Worm (Caenorhabditis elegans) whole organism, L4 larva: ENCODE measurements around the gene R31.2.

ENCODE experiments used
- F37D6.2 ChIP-seq: sonication (generic microtip); optimal IDR thresholded peaks from 2 replicates; lab custom pipeline; 2016; ENCODE audit warnings: mild to moderate bottlenecking, missing genetic modification characterization, missing compliant biosample characterization
- R02D3.7 ChIP-seq: fragments of 150-350 bp; sonication (generic microtip); optimal IDR thresholded peaks from 3 replicates; lab custom pipeline; 2014; ENCODE audit warnings: missing biosample characterization, missing genetic modification characterization
- T20F7.1 ChIP-seq: fragments of 200-800 bp; sonication (Bioruptor generic); optimal IDR thresholded peaks from 2 replicates; lab custom pipeline; 2018; ENCODE audit warnings: mild to moderate bottlenecking, missing genetic modification characterization, missing compliant biosample characterization
- Y48G9A.11 ChIP-seq: fragments of 200-800 bp; sonication (Bioruptor generic); IDR thresholded peaks from 2 replicates; pipeline ENCODE4 v1.3.6; 2022; ENCODE audit warnings: missing genetic modification reagents, missing genetic modification characterization, missing compliant biosample characterization
- Y5F2A.4 ChIP-seq: fragments of 200-800 bp; sonication (Bioruptor generic); optimal IDR thresholded peaks from 2 replicates; lab custom pipeline; 2018; ENCODE audit warnings: mild to moderate bottlenecking, missing genetic modification characterization, missing compliant biosample characterization
- Y75B8A.6 ChIP-seq: fragments of 200-800 bp; sonication (Bioruptor generic); IDR thresholded peaks from 2 replicates; pipeline ENCODE4 v1.3.6; 2022; ENCODE audit warnings: missing genetic modification reagents, missing genetic modification characterization, missing compliant biosample characterization
- aha-1 ChIP-seq: fragments of 150-350 bp; peaks from one replicate; lab custom pipeline; 2014; ENCODE audit warnings: missing biosample characterization, missing genetic modification characterization
- ceh-82 ChIP-seq: sonication (generic microtip); optimal IDR thresholded peaks from 2 replicates; lab custom pipeline; 2017; ENCODE audit warnings: missing biosample characterization, missing genetic modification characterization
- cey-2 ChIP-seq: sonication (generic microtip); optimal IDR thresholded peaks from 3 replicates; lab custom pipeline; 2017; ENCODE audit warnings: missing genetic modification characterization, mild to moderate bottlenecking, missing compliant biosample characterization, antibody characterized with exemption, borderline replicate concordance; ENCODE audit not compliant: insufficient read depth
- daf-16 ChIP-seq, 3 experiments: sonication (generic microtip); optimal IDR thresholded peaks; 2 replicates each; lab custom pipeline; 2016 to 2017; ENCODE audit warnings: missing genetic modification characterization in 3 of 3, missing genetic modification reagents in 3 of 3, mild to moderate bottlenecking in 2 of 3, missing compliant biosample characterization in 2 of 3, missing biosample characterization in 1 of 3, moderate library complexity in 1 of 3
- dmd-6 ChIP-seq: fragments of 200-800 bp; sonication (Bioruptor generic); IDR thresholded peaks from 2 replicates; pipeline ENCODE4 v1.3.6; 2022; ENCODE audit warnings: missing genetic modification reagents, missing genetic modification characterization, missing compliant biosample characterization
- dpl-1 ChIP-seq: fragments of 150-350 bp; optimal IDR thresholded peaks from 2 replicates; lab custom pipeline; 2014; ENCODE audit warnings: missing biosample characterization, missing genetic modification reagents, missing genetic modification characterization
- dve-1 ChIP-seq: sonication (generic microtip); optimal IDR thresholded peaks from 2 replicates; lab custom pipeline; 2017; ENCODE audit warnings: antibody characterized with exemption, mild to moderate bottlenecking, missing genetic modification characterization, missing compliant biosample characterization; ENCODE audit not compliant: insufficient read depth
- fos-1 ChIP-seq: fragments of 150-350 bp; optimal IDR thresholded peaks from 2 replicates; lab custom pipeline; 2014; ENCODE audit warnings: missing biosample characterization, missing genetic modification characterization
- gei-8 ChIP-seq: fragments of 200-800 bp; sonication (Bioruptor generic); optimal IDR thresholded peaks from 2 replicates; lab custom pipeline; 2018; ENCODE audit warnings: mild to moderate bottlenecking, missing genetic modification characterization, missing compliant biosample characterization
- hif-1 ChIP-seq, 2 experiments: sonication (generic microtip); optimal IDR thresholded peaks; 2 replicates each; lab custom pipeline; 2016 to 2017; ENCODE audit warnings: missing compliant biosample characterization in 2 of 2, missing genetic modification characterization in 2 of 2, missing genetic modification reagents in 2 of 2, missing genotype in 2 of 2, mild to moderate bottlenecking in 1 of 2
- hlh-11 ChIP-seq: fragments of 200-800 bp; sonication (Bioruptor generic); optimal IDR thresholded peaks from 2 replicates; lab custom pipeline; 2018; ENCODE audit warnings: mild to moderate bottlenecking, missing genetic modification characterization, missing compliant biosample characterization
- hmg-1.1 ChIP-seq: fragments of 200-800 bp; sonication (Bioruptor generic); IDR thresholded peaks from 2 replicates; pipeline ENCODE4 v1.3.6; 2022; ENCODE audit warnings: missing genetic modification reagents, missing genetic modification characterization, missing compliant biosample characterization
- lin-1 ChIP-seq: fragments of 200-800 bp; sonication (Bioruptor generic); IDR thresholded peaks from 2 replicates; pipeline ENCODE4 v1.3.6; 2022; ENCODE audit warnings: missing genetic modification reagents, missing genetic modification characterization, missing compliant biosample characterization
- lin-13 ChIP-seq: fragments of 150-350 bp; optimal IDR thresholded peaks from 2 replicates; lab custom pipeline; 2014; ENCODE audit warnings: missing biosample characterization, missing genetic modification reagents, missing genetic modification characterization
- lir-3 ChIP-seq: sonication (generic microtip); optimal IDR thresholded peaks from 2 replicates; lab custom pipeline; 2016; ENCODE audit warnings: mild to moderate bottlenecking, missing genetic modification characterization, missing compliant biosample characterization
- madf-5 ChIP-seq, 2 experiments: fragments of 200-800 bp; sonication (Bioruptor generic); IDR thresholded peaks; 2 replicates each; pipeline ENCODE4 v1.3.6; 2022; ENCODE audit warnings: missing compliant biosample characterization in 2 of 2, missing genetic modification characterization in 2 of 2
- mxl-2 ChIP-seq: fragments of 200-800 bp; sonication (Bioruptor generic); conservative IDR thresholded peaks from 2 replicates; pipeline ENCODE4 v1.3.6; 2022; ENCODE audit warnings: missing genetic modification reagents, missing genetic modification characterization, missing compliant biosample characterization
- mxl-3 ChIP-seq: fragments of 200-800 bp; sonication (Bioruptor generic); optimal IDR thresholded peaks from 2 replicates; lab custom pipeline; 2018; ENCODE audit warnings: mild to moderate bottlenecking, missing genetic modification characterization, missing compliant biosample characterization
- nhr-237 ChIP-seq: sonication (generic microtip); optimal IDR thresholded peaks from 2 replicates; lab custom pipeline; 2017; ENCODE audit warnings: missing biosample characterization, missing genetic modification characterization
- nhr-28 ChIP-seq: fragments of 150-350 bp; optimal IDR thresholded peaks from 2 replicates; lab custom pipeline; 2014; ENCODE audit warnings: missing biosample characterization, missing genetic modification characterization
- nhr-48 ChIP-seq: sonication (generic microtip); optimal IDR thresholded peaks from 2 replicates; lab custom pipeline; 2016; ENCODE audit warnings: mild to moderate bottlenecking, missing genetic modification characterization, missing compliant biosample characterization
- nhr-76 ChIP-seq: fragments of 150-350 bp; optimal IDR thresholded peaks from 2 replicates; lab custom pipeline; 2014; ENCODE audit warnings: missing biosample characterization, missing genetic modification characterization
- nhr-77 ChIP-seq: fragments of 150-350 bp; optimal IDR thresholded peaks from 2 replicates; lab custom pipeline; 2014; ENCODE audit warnings: missing biosample characterization, missing genetic modification characterization
- php-3 ChIP-seq: fragments of 200-800 bp; sonication (Bioruptor generic); IDR thresholded peaks from 2 replicates; pipeline ENCODE4 v1.3.6; 2022; ENCODE audit warnings: missing genetic modification reagents, missing genetic modification characterization, missing compliant biosample characterization
- pqm-1 ChIP-seq: sonication (generic microtip); optimal IDR thresholded peaks from 2 replicates; lab custom pipeline; 2017; ENCODE audit warnings: missing biosample characterization, missing genetic modification characterization
- tag-97 ChIP-seq: fragments of 200-800 bp; sonication (Bioruptor generic); IDR thresholded peaks from 2 replicates; pipeline ENCODE4 v1.3.6; 2022; ENCODE audit warnings: missing genetic modification characterization, missing compliant biosample characterization
- tra-1 ChIP-seq: fragments of 200-800 bp; sonication (Bioruptor generic); IDR thresholded peaks from 2 replicates; pipeline ENCODE4 v1.3.6; 2022; ENCODE audit warnings: missing genetic modification reagents, missing genetic modification characterization, missing compliant biosample characterization
- unc-62 ChIP-seq, 3 experiments: fragments of 150-350 bp in 1 of 3; sonication (generic microtip); optimal IDR thresholded peaks in 2 of 3; peaks in 1 of 3; 1 replicate in 1 of 3; 2 replicates in 2 of 3; lab custom pipeline; 2014 to 2017; ENCODE audit warnings: missing biosample characterization in 3 of 3, missing genetic modification characterization in 3 of 3, missing genetic modification reagents in 3 of 3, missing genotype in 1 of 3
- zfp-2 ChIP-seq: sonication (generic microtip); optimal IDR thresholded peaks from 2 replicates; lab custom pipeline; 2016; ENCODE audit warnings: mild to moderate bottlenecking, missing genetic modification characterization, missing compliant biosample characterization
- zfp-3 ChIP-seq: fragments of 200-800 bp; sonication (Bioruptor generic); conservative IDR thresholded peaks from 2 replicates; pipeline ENCODE4 v1.3.6; 2022; ENCODE audit warnings: missing genetic modification reagents, missing genetic modification characterization, missing compliant biosample characterization
- zip-11 ChIP-seq: fragments of 200-800 bp; sonication (Bioruptor generic); IDR thresholded peaks from 2 replicates; pipeline ENCODE4 v1.3.6; 2022; ENCODE audit warnings: missing genetic modification characterization, missing compliant biosample characterization
- zip-2 ChIP-seq: fragments of 150-350 bp; optimal IDR thresholded peaks from 2 replicates; lab custom pipeline; 2014; ENCODE audit warnings: missing biosample characterization, missing genetic modification characterization

R31.2 gene

DNA sequence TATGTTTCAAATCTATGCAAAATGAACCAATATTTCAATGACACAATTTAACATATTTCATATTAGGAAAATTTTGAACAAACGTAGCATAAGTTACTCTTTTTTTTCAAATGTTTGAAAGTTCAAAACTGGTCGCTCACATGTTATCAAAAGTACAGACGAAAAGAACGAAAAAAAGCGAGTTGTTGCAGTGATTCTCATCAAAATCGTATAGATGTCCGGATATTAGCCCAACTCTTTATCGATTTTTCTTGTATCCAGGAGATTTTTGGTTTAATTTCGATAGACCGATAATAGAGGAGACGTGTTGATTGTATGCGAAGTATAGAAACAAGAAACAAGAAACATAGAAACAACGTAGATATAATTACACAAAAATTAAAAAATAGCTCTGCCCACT, 23.0 kb downstream of the R31.2 start:
- TF ChIP-seq Y48G9A.11 (GFP tag; lab: Robert Waterston, UW), result no peak
- no peak for TF ChIP-seq nhr-48 (tag; lab: Kevin White, UChicago)
- no peak for TF ChIP-seq gei-8 (GFP tag; lab: Kevin White, UChicago)
- peak in 1 of 2 experiments; percentile 74 for TF ChIP-seq unc-62 (GFP tag; optimal IDR thresholded peaks at IDR 0.05 in 1 of 2; lab: Kevin White, UChicago)
- no peak for TF ChIP-seq unc-62 (tag; optimal IDR thresholded peaks at IDR 0.05; lab: Kevin White, UChicago)
- TF ChIP-seq, all 104 proteins: peak for 1

DNA sequence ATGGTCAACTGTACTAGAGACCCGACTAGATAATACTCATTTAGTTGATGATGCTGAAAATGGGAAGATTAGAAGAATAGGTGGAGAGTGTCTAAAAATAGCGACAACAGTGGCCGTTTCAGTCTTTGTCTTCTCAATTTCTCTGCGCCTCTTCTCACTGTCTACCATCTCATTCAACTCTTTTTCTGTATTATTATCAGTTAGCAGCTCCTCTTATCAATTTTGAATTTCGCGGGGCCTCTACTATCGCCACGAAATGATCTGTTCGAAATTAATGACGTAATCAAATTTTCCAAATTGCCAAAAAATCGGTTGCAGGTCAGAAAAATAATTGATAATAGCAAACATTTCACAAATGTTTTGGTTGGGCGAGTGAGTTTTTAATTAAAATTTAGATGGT, 24.3 kb downstream of the R31.2 start:
- TF ChIP-seq pqm-1 (tag; lab: Kevin White, UChicago) (peak; percentile 61), nhr-48 (tag; lab: Kevin White, UChicago) (peak; percentile 74), nhr-77 (tag; lab: Kevin White, UChicago) (peak; percentile 72), mxl-3 (GFP tag; lab: Kevin White, UChicago) (no peak), zip-2 (tag; lab: Kevin White, UChicago) (no peak), aha-1 (tag; lab: Kevin White, UChicago) (peak; percentile 61), nhr-28 (tag; lab: Kevin White, UChicago) (peak; percentile 66), php-3 (peak; percentile 87), lin-1 (GFP tag; lab: Robert Waterston, UW) (peak; percentile 61; the same call in 1 of the 2 replicates), lir-3 (no peak), daf-16 (GFP tag; optimal IDR thresholded peaks at IDR 0.05; lab: Kevin White, UChicago) (no peak), daf-16 (tag; optimal IDR thresholded peaks at IDR 0.05; lab: Kevin White, UChicago) (peak; percentile 74), nhr-76 (tag; lab: Kevin White, UChicago) (no peak), Y48G9A.11 (GFP tag; lab: Robert Waterston, UW) (no peak), T20F7.1 (GFP tag; lab: Kevin White, UChicago) (no peak), R02D3.7 (tag; lab: Kevin White, UChicago) (no peak), hlh-11 (tag; lab: Kevin White, UChicago) (peak; percentile 88), dmd-6 (peak; percentile 80), dve-1 (tag; lab: Kevin White, UChicago) (peak; percentile 81), madf-5 (GFP tag; IDR thresholded peaks at IDR 0.05; lab: Robert Waterston, UW) (no peak), dpl-1 (peak; percentile 7)

DNA sequence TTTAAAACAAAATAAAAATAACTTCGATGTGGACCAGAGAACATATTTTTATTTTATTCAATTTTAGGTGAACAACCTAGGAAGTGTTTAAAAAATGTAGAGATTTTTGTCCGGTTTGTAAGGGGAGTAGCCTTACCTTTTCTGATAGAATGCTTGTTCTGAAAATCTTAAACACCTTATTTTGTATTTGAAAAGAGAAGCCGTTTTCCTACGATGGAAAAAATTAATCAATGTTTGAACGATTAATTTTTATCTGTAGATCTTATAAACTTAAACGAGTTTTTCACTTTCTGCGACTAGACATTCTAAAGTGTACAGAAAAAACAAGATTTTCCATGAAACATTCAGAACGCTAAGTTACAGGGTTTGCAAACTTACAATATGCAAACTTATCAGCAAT, 25.0 kb downstream of the R31.2 start, which contains the start of gene F58H1.6:
Gene F58H1.6 (plus strand): TSS at position 301 of the 400 bp plus-strand sequence.
- TF ChIP-seq zfp-2 (tag; lab: Kevin White, UChicago) (no peak), nhr-76 (tag; lab: Kevin White, UChicago) (no peak), hmg-1.1 (GFP tag; lab: Robert Waterston, UW) (no peak), gei-8 (GFP tag; lab: Kevin White, UChicago) (no peak), tra-1 (GFP tag; lab: Robert Waterston, UW) (no peak), php-3 (no peak), Y75B8A.6 (no peak), ceh-82 (no peak), zfp-3 (GFP tag; lab: Robert Waterston, UW) (no peak), lin-13 (GFP tag; lab: Kevin White, UChicago) (no peak), hlh-11 (tag; lab: Kevin White, UChicago) (no peak), fos-1 (tag; lab: Kevin White, UChicago) (no peak), zip-11 (GFP tag; lab: Robert Waterston, UW) (no peak), tag-97 (GFP tag; lab: Robert Waterston, UW) (no peak), nhr-237 (tag; lab: Kevin White, UChicago) (no peak), cey-2 (tag; lab: Kevin White, UChicago) (no peak)

DNA sequence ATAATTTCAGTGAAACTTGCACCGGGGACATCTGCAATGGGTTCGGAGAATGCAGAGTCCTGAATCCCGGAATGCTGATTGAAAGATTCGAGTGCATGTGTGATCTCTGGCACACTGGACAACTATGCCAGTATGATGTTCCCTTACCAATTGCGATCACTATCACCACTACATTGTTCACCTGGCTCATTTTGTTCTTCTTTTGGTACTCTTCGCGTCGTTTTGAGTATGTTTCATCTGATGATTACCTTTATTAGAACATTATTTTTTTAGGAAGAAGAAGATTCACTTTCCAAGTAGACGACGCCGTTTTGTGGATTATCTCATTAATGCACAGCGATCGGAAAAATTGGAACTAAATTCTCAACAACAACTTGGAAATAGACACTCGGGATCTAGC, 26.4 kb downstream of the R31.2 start:
- peak; percentile 78 for TF ChIP-seq aha-1 (tag; lab: Kevin White, UChicago)
- TF ChIP-seq hif-1 (tag; optimal IDR thresholded peaks at IDR 0.05; lab: Kevin White, UChicago), result no peak
- no peak for TF ChIP-seq mxl-2 (GFP tag; lab: Robert Waterston, UW)
- no peak for TF ChIP-seq Y75B8A.6
- no peak for TF ChIP-seq Y5F2A.4 (GFP tag; lab: Kevin White, UChicago)
- TF ChIP-seq lir-3, result no peak
- no peak for TF ChIP-seq F37D6.2 (tag; lab: Kevin White, UChicago)
- no peak for TF ChIP-seq ceh-82
- TF ChIP-seq unc-62 (GFP tag; optimal IDR thresholded peaks at IDR 0.05 in 1 of 2; lab: Kevin White, UChicago), result peak in 1 of 2 experiments; percentile 92
- TF ChIP-seq unc-62 (tag; optimal IDR thresholded peaks at IDR 0.05; lab: Kevin White, UChicago), result no peak
